Worm (Caenorhabditis elegans) whole organism, mixed stage, embryonic: ENCODE data around the gene ZC404.15.

Experiments
- bed-3 ChIP-seq: fragments of 200-800 bp; sonication (Bioruptor generic); optimal IDR thresholded peaks from 3 replicates; lab custom pipeline; 2018; ENCODE audit warnings: mild to moderate bottlenecking, missing genetic modification characterization, moderate library complexity, missing compliant biosample characterization
- ceh-39 ChIP-seq: fragments of 150-350 bp; optimal IDR thresholded peaks from 2 replicates; lab custom pipeline; 2014; ENCODE audit warnings: missing biosample characterization, missing genetic modification characterization
- ceh-83 ChIP-seq: fragments of 200-800 bp; sonication (Bioruptor generic); optimal IDR thresholded peaks from 2 replicates; lab custom pipeline; 2018; ENCODE audit warnings: mild to moderate bottlenecking, missing genetic modification characterization, missing compliant biosample characterization
- cnd-1 ChIP-seq: fragments of 200-800 bp; sonication (Bioruptor generic); optimal IDR thresholded peaks from 2 replicates; lab custom pipeline; 2018; ENCODE audit warnings: mild to moderate bottlenecking, missing genetic modification characterization, missing compliant biosample characterization
- drap-1 ChIP-seq: fragments of 200-800 bp; sonication (Bioruptor generic); optimal IDR thresholded peaks from 3 replicates; lab custom pipeline; 2018; ENCODE audit warnings: mild to moderate bottlenecking, missing genetic modification characterization, missing compliant biosample characterization
- elt-1 ChIP-seq: sonication (generic microtip); optimal IDR thresholded peaks from 2 replicates; lab custom pipeline; 2017; ENCODE audit warnings: missing genetic modification characterization, mild to moderate bottlenecking, missing compliant biosample characterization, antibody characterized with exemption, moderate library complexity, borderline replicate concordance; ENCODE audit not compliant: insufficient read depth
- elt-3 ChIP-seq: fragments of 150-350 bp; optimal IDR thresholded peaks from 2 replicates; lab custom pipeline; 2014; ENCODE audit warnings: missing biosample characterization, missing genetic modification characterization
- flh-1 ChIP-seq: fragments of 200-800 bp; sonication (Bioruptor generic); optimal IDR thresholded peaks from 2 replicates; lab custom pipeline; 2018; ENCODE audit warnings: mild to moderate bottlenecking, missing genetic modification characterization, moderate library complexity, missing compliant biosample characterization
- ham-2 ChIP-seq: fragments of 200-800 bp; sonication (Bioruptor generic); optimal IDR thresholded peaks from 2 replicates; lab custom pipeline; 2018; ENCODE audit warnings: mild to moderate bottlenecking, missing genetic modification characterization, missing compliant biosample characterization
- hlh-1 ChIP-seq: fragments of 150-350 bp; optimal IDR thresholded peaks from 2 replicates; lab custom pipeline; 2014; ENCODE audit warnings: missing biosample characterization, missing genetic modification reagents, missing genetic modification characterization
- lin-13 ChIP-seq: fragments of 150-350 bp; optimal IDR thresholded peaks from 2 replicates; lab custom pipeline; 2014; ENCODE audit warnings: missing biosample characterization, missing genetic modification characterization
- lin-32 ChIP-seq: fragments of 200-800 bp; sonication (Bioruptor generic); optimal IDR thresholded peaks from 2 replicates; lab custom pipeline; 2018; ENCODE audit warnings: mild to moderate bottlenecking, missing genetic modification characterization, missing compliant biosample characterization
- lsy-2 ChIP-seq: fragments of 150-350 bp; optimal IDR thresholded peaks from 2 replicates; lab custom pipeline; 2014; ENCODE audit warnings: missing biosample characterization, missing genetic modification characterization
- mls-2 ChIP-seq: sonication (generic microtip); optimal IDR thresholded peaks from 2 replicates; lab custom pipeline; 2016; ENCODE audit warnings: mild to moderate bottlenecking, missing genetic modification characterization, moderate library complexity, missing compliant biosample characterization
- nhr-12 ChIP-seq: fragments of 150-350 bp; optimal IDR thresholded peaks from 2 replicates; lab custom pipeline; 2014; ENCODE audit warnings: missing biosample characterization, missing genetic modification characterization
- nhr-2 ChIP-seq: fragments of 150-350 bp; optimal IDR thresholded peaks from 2 replicates; lab custom pipeline; 2014; ENCODE audit warnings: missing biosample characterization, missing genetic modification characterization
- nhr-237 ChIP-seq: fragments of 150-350 bp; optimal IDR thresholded peaks from 2 replicates; lab custom pipeline; 2014; ENCODE audit warnings: missing biosample characterization, missing genetic modification characterization
- nhr-28 ChIP-seq: fragments of 150-350 bp; optimal IDR thresholded peaks from 2 replicates; lab custom pipeline; 2014; ENCODE audit warnings: missing biosample characterization, missing genetic modification characterization
- nhr-76 ChIP-seq: sonication (generic microtip); optimal IDR thresholded peaks from 2 replicates; lab custom pipeline; 2017; ENCODE audit warnings: missing biosample characterization, missing genetic modification characterization
- pha-4 ChIP-seq: fragments of 150-350 bp; optimal IDR thresholded peaks from 2 replicates; lab custom pipeline; 2018; ENCODE audit warnings: missing biosample characterization, missing genetic modification reagents, missing genetic modification characterization
- snpc-4 ChIP-seq: fragments of 150-350 bp; optimal IDR thresholded peaks from 2 replicates; lab custom pipeline; 2014; ENCODE audit warnings: missing biosample characterization, missing genetic modification characterization
- sptf-1 ChIP-seq: sonication (generic microtip); optimal IDR thresholded peaks from 2 replicates; lab custom pipeline; 2017; ENCODE audit warnings: mild to moderate bottlenecking, missing genetic modification characterization, moderate library complexity, missing compliant biosample characterization
- tbx-8 ChIP-seq: fragments of 200-800 bp; sonication (Bioruptor generic); optimal IDR thresholded peaks from 2 replicates; lab custom pipeline; 2018; ENCODE audit warnings: mild to moderate bottlenecking, missing genetic modification characterization, moderate library complexity, missing compliant biosample characterization
- unc-120 ChIP-seq: sonication (generic microtip); optimal IDR thresholded peaks from 2 replicates; lab custom pipeline; 2017; ENCODE audit warnings: missing genetic modification characterization, missing compliant biosample characterization; ENCODE audit not compliant: poor library complexity, severe bottlenecking
- unc-39 ChIP-seq: fragments of 150-350 bp; optimal IDR thresholded peaks from 2 replicates; lab custom pipeline; 2014; ENCODE audit warnings: missing biosample characterization, missing genetic modification characterization
- unc-62 ChIP-seq: fragments of 150-350 bp; optimal IDR thresholded peaks from 2 replicates; lab custom pipeline; 2014; ENCODE audit warnings: missing biosample characterization, missing genetic modification reagents, missing genetic modification characterization
- zip-8 ChIP-seq: fragments of 150-350 bp; optimal IDR thresholded peaks from 2 replicates; lab custom pipeline; 2014; ENCODE audit warnings: missing biosample characterization, missing genetic modification characterization
- ztf-11 ChIP-seq: fragments of 150-350 bp; optimal IDR thresholded peaks from 2 replicates; lab custom pipeline; 2014; ENCODE audit warnings: missing biosample characterization, missing genetic modification characterization

The ZC404.15 gene

DNA sequence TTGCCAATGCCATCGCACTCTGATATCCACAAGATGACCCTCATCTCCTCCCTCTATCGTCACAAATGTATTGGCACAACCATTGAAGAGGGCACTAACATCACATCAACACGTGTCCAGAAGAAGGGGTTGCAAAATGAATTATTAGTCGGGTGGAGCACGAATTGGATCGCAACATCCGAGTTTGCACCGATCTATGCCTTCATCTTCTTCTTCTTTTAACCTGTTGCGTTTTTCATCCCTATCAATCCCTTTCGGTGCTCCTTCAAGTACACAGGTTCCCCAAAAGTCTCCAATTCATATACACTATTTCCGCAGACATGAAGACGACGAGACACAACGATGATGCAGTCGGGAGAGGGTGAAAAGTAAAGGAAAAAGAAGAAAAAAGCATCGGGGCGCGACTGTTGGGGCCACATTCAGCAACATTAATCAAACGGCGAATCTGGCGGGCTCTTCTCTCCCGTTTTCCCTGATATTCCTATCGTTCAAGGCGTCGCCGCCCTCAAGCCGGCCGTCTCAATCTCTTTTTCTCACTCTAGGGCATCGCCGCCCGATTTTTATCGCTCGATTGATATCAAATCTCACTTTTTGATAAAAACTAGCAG, 28.7 kb upstream of the ZC404.15 start:
- TF ChIP-seq unc-120: peak; percentile 65
- TF ChIP-seq unc-62 (GFP tag; lab: Kevin White, UChicago): no peak
- TF ChIP-seq ham-2 (GFP tag; lab: Kevin White, UChicago): no peak
- TF ChIP-seq lsy-2 (tag; lab: Kevin White, UChicago): no peak
- TF ChIP-seq nhr-12: no peak
- TF ChIP-seq hlh-1 (tag; lab: Kevin White, UChicago): peak; percentile 32
- no peak for TF ChIP-seq tbx-8 (GFP tag; lab: Kevin White, UChicago)

- no peak for TF ChIP-seq elt-3 (tag; lab: Kevin White, UChicago)
- TF ChIP-seq unc-120: no peak
- no peak for TF ChIP-seq nhr-76 (tag; lab: Kevin White, UChicago)
- TF ChIP-seq tbx-8 (GFP tag; lab: Kevin White, UChicago): no peak
- TF ChIP-seq sptf-1 (tag; lab: Kevin White, UChicago): no peak
- no peak for TF ChIP-seq mls-2 (tag; lab: Kevin White, UChicago)
- no peak for TF ChIP-seq ceh-39 (tag; lab: Kevin White, UChicago)
- TF ChIP-seq ztf-11 (tag; lab: Kevin White, UChicago): no peak
- no peak for TF ChIP-seq zip-8 (tag; lab: Kevin White, UChicago)
- no peak for TF ChIP-seq snpc-4
- no peak for TF ChIP-seq nhr-2 (tag; lab: Kevin White, UChicago)
- no peak for TF ChIP-seq cnd-1 (tag; lab: Kevin White, UChicago)
- no peak for TF ChIP-seq nhr-237 (tag; lab: Kevin White, UChicago)
Measured at ce11 chrV:6753257-6753656, 27.0 kb upstream of the ZC404.15 start.

DNA sequence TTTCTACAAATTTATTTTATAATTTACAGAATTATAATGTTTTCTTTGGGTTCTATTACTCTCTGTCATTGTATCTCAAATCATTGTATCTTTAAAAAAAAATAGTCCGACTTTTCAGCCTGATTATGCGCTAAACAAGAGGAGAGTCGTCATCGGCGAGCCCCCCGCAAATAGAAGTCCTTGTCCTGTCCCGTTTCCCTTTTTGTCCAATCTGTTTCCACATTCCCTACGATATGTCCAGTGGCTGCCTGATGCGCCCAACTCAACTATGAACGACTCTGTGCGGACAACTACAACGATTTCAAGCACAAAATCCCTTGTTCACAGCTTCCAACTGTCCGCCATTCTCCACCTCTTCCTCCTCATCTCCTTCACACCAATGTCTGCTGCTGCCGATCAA, 22.2 kb upstream of the ZC404.15 start, which contains the start of gene dbl-1:
Gene dbl-1 (plus strand): TSS at position 119 of the 400 bp plus-strand sequence.
- TF ChIP-seq zip-8 (tag; lab: Kevin White, UChicago) (no peak), cnd-1 (tag; lab: Kevin White, UChicago) (no peak)

ce11 chrV:6762361-6762760, 17.9 kb upstream of the ZC404.15 start, which contains the start of gene T25F10.4:
Gene T25F10.4, minus strand, starts transcription at chrV:6762461.
- TF ChIP-seq ham-2 (GFP tag; lab: Kevin White, UChicago) (no peak), lin-32 (GFP tag; lab: Kevin White, UChicago) (no peak), elt-1 (tag; lab: Kevin White, UChicago) (no peak), ceh-83 (GFP tag; lab: Kevin White, UChicago) (no peak), flh-1 (GFP tag; lab: Kevin White, UChicago) (no peak), drap-1 (GFP tag; lab: Kevin White, UChicago) (no peak), nhr-28 (tag; lab: Kevin White, UChicago) (no peak), sptf-1 (tag; lab: Kevin White, UChicago) (no peak), nhr-237 (tag; lab: Kevin White, UChicago) (no peak), lsy-2 (tag; lab: Kevin White, UChicago) (no peak), pha-4 (tag; lab: Kevin White, UChicago) (no peak), tbx-8 (GFP tag; lab: Kevin White, UChicago) (no peak), cnd-1 (tag; lab: Kevin White, UChicago) (no peak), bed-3 (no peak)

DNA sequence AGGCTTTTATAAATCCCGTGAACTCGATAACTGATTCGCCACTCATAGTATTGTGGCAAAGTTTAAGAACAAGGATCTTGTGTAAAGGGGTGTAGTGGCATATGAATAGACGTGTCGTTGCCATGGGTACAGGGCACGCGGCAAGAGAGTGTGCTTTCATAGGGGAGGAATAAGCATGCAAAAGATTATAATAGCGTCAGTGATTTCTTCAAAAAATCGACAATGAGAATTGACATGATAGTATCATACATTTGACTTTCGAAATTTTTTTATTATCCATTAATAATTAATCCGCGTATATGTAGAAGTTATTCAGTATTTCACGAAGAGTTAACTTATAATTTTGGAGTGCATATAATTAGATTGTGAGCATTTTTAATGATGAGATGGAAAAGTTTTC, 15.3 kb upstream of the ZC404.15 start, which contains the start of gene bbs-8:
Gene bbs-8 (minus strand): TSS at position 101 of the 400 bp plus-strand sequence.
- TF ChIP-seq ztf-11 (tag; lab: Kevin White, UChicago) (no peak), ceh-39 (tag; lab: Kevin White, UChicago) (no peak), snpc-4 (no peak), elt-3 (tag; lab: Kevin White, UChicago) (no peak), unc-120 (no peak), ham-2 (GFP tag; lab: Kevin White, UChicago) (no peak), elt-1 (tag; lab: Kevin White, UChicago) (no peak), zip-8 (tag; lab: Kevin White, UChicago) (no peak), unc-39 (tag; lab: Kevin White, UChicago) (no peak), nhr-237 (tag; lab: Kevin White, UChicago) (no peak), mls-2 (tag; lab: Kevin White, UChicago) (no peak), lin-13 (tag; lab: Kevin White, UChicago) (no peak), lin-32 (GFP tag; lab: Kevin White, UChicago) (no peak), pha-4 (tag; lab: Kevin White, UChicago) (no peak), drap-1 (GFP tag; lab: Kevin White, UChicago) (no peak)
